Fruit fly (Drosophila melanogaster) whole organism, embryonic: ENCODE measurements around the gene melt.
A peak's percentile ranks its signal among the peaks of the same experiment; 100 is the strongest.

Source experiments
- CG10321 ChIP-seq: fragments of 200-800 bp; sonication (Bioruptor generic); IDR thresholded peaks from 2 replicates; pipeline ENCODE4 v1.3.6; 2022; ENCODE audit warnings: missing biosample characterization, missing genetic modification characterization
- CG10431 ChIP-seq: fragments of 200-800 bp; sonication (Bioruptor generic); optimal IDR thresholded peaks from 3 replicates; lab custom pipeline; 2018; ENCODE audit warnings: missing biosample characterization, mild to moderate bottlenecking, missing genetic modification characterization
- CG13894 ChIP-seq: fragments of 200-800 bp; sonication (Bioruptor generic); optimal IDR thresholded peaks from 3 replicates; lab custom pipeline; 2018; ENCODE audit warnings: missing biosample characterization, mild to moderate bottlenecking, missing genetic modification characterization, moderate library complexity
- CG14014 ChIP-seq: fragments of 200-800 bp; sonication (Bioruptor generic); IDR thresholded peaks from 2 replicates; pipeline ENCODE4 v1.3.6; 2022; ENCODE audit warnings: missing biosample characterization, missing genetic modification characterization
- CG15011 ChIP-seq: fragments of 200-800 bp; sonication (Bioruptor generic); optimal IDR thresholded peaks from 3 replicates; lab custom pipeline; 2018; ENCODE audit warnings: missing biosample characterization, mild to moderate bottlenecking, missing genetic modification characterization
- CG1602 ChIP-seq: fragments of 200-800 bp; sonication (Bioruptor generic); optimal IDR thresholded peaks from 3 replicates; lab custom pipeline; 2016; ENCODE audit warnings: missing biosample characterization, missing genetic modification characterization
- CG1647 ChIP-seq: fragments of 200-800 bp; sonication (Bioruptor generic); optimal IDR thresholded peaks from 3 replicates; lab custom pipeline; 2016; ENCODE audit warnings: missing biosample characterization, missing genetic modification characterization
- CG16779 ChIP-seq: fragments of 200-800 bp; sonication (Bioruptor generic); IDR thresholded peaks from 2 replicates; pipeline ENCODE4 v1.3.6; 2022; ENCODE audit warnings: missing biosample characterization, missing genetic modification characterization
- CG16813 ChIP-seq: fragments of 200-800 bp; sonication (Bioruptor generic); IDR thresholded peaks from 3 replicates; pipeline ENCODE4 v1.3.6; 2022; ENCODE audit warnings: missing biosample characterization, missing genetic modification characterization; ENCODE audit not compliant: partially characterized antibody
- CG17612 ChIP-seq: fragments of 200-800 bp; sonication (Bioruptor generic); IDR thresholded peaks from 2 replicates; pipeline ENCODE4 v1.3.6; 2022; ENCODE audit warnings: missing biosample characterization, missing genetic modification characterization
- CG2678 ChIP-seq: fragments of 200-800 bp; sonication (Bioruptor generic); optimal IDR thresholded peaks from 3 replicates; lab custom pipeline; 2019; ENCODE audit warnings: missing biosample characterization, mild to moderate bottlenecking, missing genetic modification characterization, moderate library complexity
- CG3163 ChIP-seq: fragments of 200-800 bp; sonication (Bioruptor generic); optimal IDR thresholded peaks from 3 replicates; lab custom pipeline; 2016; ENCODE audit warnings: missing biosample characterization, missing genetic modification characterization
- CG3847 ChIP-seq: fragments of 200-800 bp; sonication (Bioruptor generic); IDR thresholded peaks from 2 replicates; pipeline ENCODE4 v1.3.6; 2022; ENCODE audit warnings: missing biosample characterization, missing genetic modification characterization
- CG4404 ChIP-seq: fragments of 200-800 bp; sonication (Bioruptor generic); IDR thresholded peaks from 2 replicates; pipeline ENCODE4 v1.3.6; 2022; ENCODE audit warnings: missing biosample characterization, missing genetic modification characterization
- CG4424 ChIP-seq: fragments of 200-800 bp; sonication (Bioruptor generic); optimal IDR thresholded peaks from 3 replicates; lab custom pipeline; 2016; ENCODE audit warnings: missing biosample characterization, missing genetic modification characterization
- CG5953 ChIP-seq: fragments of 200-800 bp; sonication (Bioruptor generic); IDR thresholded peaks from 2 replicates; pipeline ENCODE4 v1.3.6; 2022; ENCODE audit warnings: missing biosample characterization, missing genetic modification characterization
- CG7556 ChIP-seq: fragments of 200-800 bp; sonication (Bioruptor generic); optimal IDR thresholded peaks from 2 replicates; lab custom pipeline; 2017; ENCODE audit warnings: missing biosample characterization, mild to moderate bottlenecking, missing genetic modification characterization
- CG8089 ChIP-seq: fragments of 200-800 bp; sonication (Bioruptor generic); optimal IDR thresholded peaks from 3 replicates; lab custom pipeline; 2016; ENCODE audit warnings: missing biosample characterization, missing genetic modification characterization
- CG8290 ChIP-seq, 3 experiments: fragments of 200-800 bp; sonication (Bioruptor generic); optimal IDR thresholded peaks; 2 replicates each; lab custom pipeline; 2016 to 2019; ENCODE audit warnings: missing biosample characterization in 3 of 3, missing genetic modification characterization in 3 of 3, mild to moderate bottlenecking in 2 of 3, moderate library complexity in 1 of 3
- D ChIP-seq, 2 experiments: fragments of 200-800 bp in 1 of 2; fragments of >200 bp in 1 of 2; sonication (Bioruptor generic) in 1 of 2; optimal IDR thresholded peaks; 2 replicates in 1 of 2; 3 replicates in 1 of 2; lab custom pipeline; 2017; ENCODE audit warnings: mild to moderate bottlenecking in 1 of 2, missing biosample characterization in 1 of 2, missing genetic modification characterization in 1 of 2, missing genetic modification reagents in 1 of 2
- Deaf1 ChIP-seq: fragments of 200-800 bp; optimal IDR thresholded peaks from 3 replicates; lab custom pipeline; 2019; ENCODE audit warnings: missing biosample characterization, mild to moderate bottlenecking, missing genetic modification characterization, moderate library complexity
- Dfd ChIP-seq, 2 experiments: fragments of >200 bp; optimal IDR thresholded peaks; 2 replicates each; lab custom pipeline; 2017; ENCODE audit warnings: missing biosample characterization in 2 of 2, missing genetic modification characterization in 2 of 2
- Jarid2 ChIP-seq: fragments of 200-800 bp; sonication (Bioruptor generic); optimal IDR thresholded peaks from 3 replicates; lab custom pipeline; 2017; ENCODE audit warnings: mild to moderate bottlenecking, missing biosample characterization, missing genetic modification reagents, missing genetic modification characterization
- Lpt ChIP-seq: fragments of >200 bp; optimal IDR thresholded peaks from 2 replicates; lab custom pipeline; 2018; ENCODE audit warnings: missing biosample characterization, missing genetic modification characterization
- Opbp ChIP-seq: fragments of 200-800 bp; sonication (Bioruptor generic); IDR thresholded peaks from 3 replicates; pipeline ENCODE4 v1.3.6; 2022; ENCODE audit warnings: missing biosample characterization, missing genetic modification characterization; ENCODE audit not compliant: partially characterized antibody
- Pdp1 ChIP-seq, 2 experiments: fragments of 200-800 bp; sonication (Bioruptor generic); optimal IDR thresholded peaks; 3 replicates each; lab custom pipeline; 2016; ENCODE audit warnings: missing biosample characterization in 2 of 2, missing genetic modification characterization in 2 of 2, mild to moderate bottlenecking in 1 of 2, moderate library complexity in 1 of 2
- Spps ChIP-seq: fragments of 200-800 bp; sonication (Bioruptor generic); optimal IDR thresholded peaks from 2 replicates; lab custom pipeline; 2018; ENCODE audit warnings: missing biosample characterization, mild to moderate bottlenecking, missing genetic modification characterization
- Trl ChIP-seq, 3 experiments: fragments of >200 bp in 2 of 3; fragments of 200-800 bp in 1 of 3; sonication (Bioruptor generic) in 1 of 3; optimal IDR thresholded peaks; 2 replicates in 1 of 3; 3 replicates in 2 of 3; lab custom pipeline; 2016 to 2017; ENCODE audit warnings: missing biosample characterization in 1 of 3, missing genetic modification characterization in 1 of 3
- ci ChIP-seq: fragments of 200-800 bp; sonication (Bioruptor generic); IDR thresholded peaks from 3 replicates; pipeline ENCODE4 v1.3.6; 2022; ENCODE audit warnings: missing biosample characterization, missing genetic modification characterization
- crp ChIP-seq, 2 experiments: fragments of 200-800 bp; sonication (Bioruptor generic); optimal IDR thresholded peaks; 2 replicates in 1 of 2; 3 replicates in 1 of 2; lab custom pipeline; 2017; ENCODE audit warnings: missing biosample characterization in 2 of 2, missing genetic modification characterization in 2 of 2, mild to moderate bottlenecking in 1 of 2, moderate library complexity in 1 of 2
- ewg ChIP-seq: fragments of 200-800 bp; sonication (Bioruptor generic); optimal IDR thresholded peaks from 3 replicates; lab custom pipeline; 2017; ENCODE audit warnings: mild to moderate bottlenecking, missing biosample characterization, missing genetic modification reagents, missing genetic modification characterization
- fru ChIP-seq: fragments of >200 bp; optimal IDR thresholded peaks from 2 replicates; lab custom pipeline; 2017
- gcm2 ChIP-seq: fragments of 200-800 bp; sonication (Bioruptor generic); optimal IDR thresholded peaks from 2 replicates; lab custom pipeline; 2016; ENCODE audit warnings: missing biosample characterization, missing genetic modification characterization
- hbn ChIP-seq: fragments of 200-800 bp; sonication (Bioruptor generic); IDR thresholded peaks from 2 replicates; pipeline ENCODE4 v1.3.6; 2022; ENCODE audit warnings: missing biosample characterization, missing genetic modification characterization; ENCODE audit not compliant: partially characterized antibody
- jing ChIP-seq: fragments of 200-800 bp; sonication (Bioruptor generic); optimal IDR thresholded peaks from 2 replicates; lab custom pipeline; 2018; ENCODE audit warnings: missing biosample characterization, mild to moderate bottlenecking, missing genetic modification characterization
- lmd ChIP-seq: fragments of 200-800 bp; sonication (Bioruptor generic); IDR thresholded peaks from 2 replicates; pipeline ENCODE4 v1.3.6; 2022; ENCODE audit warnings: missing biosample characterization, missing genetic modification characterization
- lola ChIP-seq, 3 experiments: fragments of >200 bp in 2 of 3; fragments of 200-800 bp in 1 of 3; sonication (Bioruptor generic) in 1 of 3; optimal IDR thresholded peaks; 2 replicates each; lab custom pipeline; 2017 to 2019; ENCODE audit warnings: missing biosample characterization in 3 of 3, missing genetic modification characterization in 3 of 3, mild to moderate bottlenecking in 1 of 3, moderate library complexity in 1 of 3
- nom ChIP-seq: fragments of 200-800 bp; sonication (Bioruptor generic); optimal IDR thresholded peaks from 2 replicates; lab custom pipeline; 2017; ENCODE audit warnings: missing biosample characterization, missing genetic modification characterization, mild to moderate bottlenecking, moderate library complexity, missing genetic modification reagents
- ro ChIP-seq: fragments of 200-800 bp; sonication (Bioruptor generic); IDR thresholded peaks from 2 replicates; pipeline ENCODE4 v1.3.6; 2022; ENCODE audit warnings: missing biosample characterization, missing genetic modification characterization
- sd ChIP-seq: fragments of 200-800 bp; sonication (Bioruptor generic); optimal IDR thresholded peaks from 3 replicates; lab custom pipeline; 2018; ENCODE audit warnings: missing biosample characterization, mild to moderate bottlenecking, missing genetic modification characterization, moderate library complexity
- sens ChIP-seq: fragments of 200-800 bp; sonication (Bioruptor generic); peaks from one replicate; lab custom pipeline; 2016; ENCODE audit warnings: missing biosample characterization, missing genetic modification characterization
- sr ChIP-seq: fragments of 200-800 bp; sonication (Bioruptor generic); IDR thresholded peaks from 3 replicates; pipeline ENCODE4 v1.3.6; 2022; ENCODE audit warnings: missing biosample characterization, missing genetic modification characterization

Gene melt

dm6 chr3L:7161310-7161709, 27.0 kb downstream of the melt start:
- no peak for TF ChIP-seq CG8089 (GFP tag; lab: Kevin White, UChicago)
- TF ChIP-seq Dfd (GFP tag; optimal IDR thresholded peaks at IDR 0.05; lab: Kevin White, UChicago), result peak in 1 of 2 experiments; percentile 8
- no peak for TF ChIP-seq CG14014 (GFP tag; lab: Robert Waterston, UW)
- 0 out of 3 replicates have a peak, but pooled peaks have one; percentile 14 for TF ChIP-seq CG16813 (GFP tag; lab: Robert Waterston, UW)
- TF ChIP-seq fru (lab: Kevin White, UChicago), result no peak
- TF ChIP-seq ro (GFP tag; lab: Robert Waterston, UW), result no peak
- TF ChIP-seq CG4404 (GFP tag; lab: Robert Waterston, UW), result no peak
- TF ChIP-seq CG7556, result no peak
- no peak for TF ChIP-seq CG2678 (tag; lab: Kevin White, UChicago)
- TF ChIP-seq Spps (tag; lab: Kevin White, UChicago), result no peak
- no peak for TF ChIP-seq CG4424 (GFP tag; lab: Kevin White, UChicago)
- TF ChIP-seq ci (GFP tag; lab: Robert Waterston, UW), result no peak

DNA sequence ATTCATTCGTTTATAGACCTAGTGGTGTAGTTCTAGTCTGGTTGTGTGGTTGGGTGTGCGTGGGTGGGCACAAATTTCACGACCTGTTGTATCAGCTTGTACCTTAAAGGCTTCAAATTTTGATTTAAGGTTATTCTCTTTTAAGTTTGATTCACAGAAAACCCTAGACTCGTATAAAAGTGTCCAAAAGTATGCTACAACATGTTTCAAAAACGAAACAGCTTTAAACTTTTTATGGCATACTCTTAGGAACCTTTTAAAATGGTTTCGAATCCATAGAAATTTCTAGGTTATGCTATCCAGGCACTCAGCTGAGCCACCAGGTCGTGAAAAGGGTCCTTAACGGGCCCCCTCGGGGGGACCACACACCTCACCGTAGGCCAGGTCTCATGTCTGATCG, 27.6 kb downstream of the melt start:
- no peak for TF ChIP-seq CG1602 (GFP tag; lab: Kevin White, UChicago)
- no peak for TF ChIP-seq Pdp1 (GFP tag; optimal IDR thresholded peaks at IDR 0.05; lab: Kevin White, UChicago)
- no peak for TF ChIP-seq sr (GFP tag; lab: Robert Waterston, UW)
- TF ChIP-seq CG8290 (GFP tag; optimal IDR thresholded peaks at IDR 0.05; lab: Kevin White, UChicago), result no peak
- TF ChIP-seq CG8290 (tag; optimal IDR thresholded peaks at IDR 0.05; lab: Kevin White, UChicago), result peak in 1 of 2 experiments; percentile 52
- TF ChIP-seq CG10321 (GFP tag; lab: Robert Waterston, UW), result no peak
- TF ChIP-seq lola (GFP tag; optimal IDR thresholded peaks at IDR 0.05; lab: Kevin White, UChicago), result no peak
- no peak for TF ChIP-seq sd (tag; lab: Kevin White, UChicago)
- TF ChIP-seq CG10431 (GFP tag; lab: Kevin White, UChicago), result no peak
- no peak for TF ChIP-seq sens (GFP tag; lab: Kevin White, UChicago)
- no peak for TF ChIP-seq D (optimal IDR thresholded peaks at IDR 0.05; lab: Kevin White, UChicago)
- TF ChIP-seq D (GFP tag; optimal IDR thresholded peaks at IDR 0.05; lab: Kevin White, UChicago), result no peak
- TF ChIP-seq hbn (GFP tag; lab: Robert Waterston, UW), result no peak
- no peak for TF ChIP-seq CG1647
- no peak for TF ChIP-seq jing (GFP tag; lab: Kevin White, UChicago)
- TF ChIP-seq gcm2, result no peak
- TF ChIP-seq CG7556, result no peak
- TF ChIP-seq CG5953 (GFP tag; lab: Robert Waterston, UW), result no peak
- TF ChIP-seq CG17612, result peak; percentile 71; the same call in 1 of the 2 replicates

DNA sequence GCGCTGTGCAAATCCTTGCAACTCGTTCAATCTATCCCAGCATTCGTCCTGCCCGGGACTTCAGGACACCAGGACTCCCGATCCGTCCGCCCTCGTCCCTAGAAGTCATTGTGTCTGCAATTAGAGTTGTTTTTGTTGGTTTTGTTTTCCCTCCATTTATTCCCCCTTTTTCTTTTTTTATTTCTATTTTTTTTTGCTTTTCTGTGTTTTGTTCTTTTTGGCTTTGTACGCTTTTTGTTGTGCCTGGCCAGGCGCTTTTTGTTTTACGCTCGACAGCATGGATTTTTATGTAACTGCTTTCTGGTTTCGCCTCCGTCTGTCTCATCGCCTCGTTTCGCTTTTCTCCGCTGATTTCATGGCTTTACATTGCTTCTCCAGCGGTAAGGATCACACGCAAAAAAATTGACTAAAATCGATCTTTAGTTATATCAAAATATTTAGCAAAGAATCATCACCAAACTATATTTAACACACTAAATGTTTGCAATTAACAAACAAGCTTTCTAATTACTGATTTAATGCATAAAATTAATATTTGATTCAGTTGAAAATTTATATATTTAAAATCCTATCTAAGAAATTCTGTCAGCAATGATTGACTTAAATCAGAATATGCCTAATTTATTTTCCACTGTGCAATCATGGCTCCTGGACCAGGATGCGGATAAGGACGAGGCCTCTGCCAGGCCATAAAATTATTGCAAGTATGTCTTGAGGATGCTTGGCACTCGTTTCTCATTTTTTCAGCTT, 50.6 kb downstream of the melt start:
- TF ChIP-seq nom (GFP tag; lab: Kevin White, UChicago), result peak; percentile 68
- no peak for TF ChIP-seq CG15011 (GFP tag; lab: Kevin White, UChicago)

- peak; percentile 25 for TF ChIP-seq Deaf1 (tag; lab: Kevin White, UChicago)
- no peak for TF ChIP-seq CG13894 (tag; lab: Kevin White, UChicago)
- peak; percentile 11 for TF ChIP-seq Jarid2 (GFP tag; lab: Kevin White, UChicago)
- no peak for TF ChIP-seq Lpt (GFP tag; lab: Kevin White, UChicago)
- no peak for TF ChIP-seq lmd
- TF ChIP-seq CG16779, result peak; percentile 62
- peak in 1 of 2 experiments; percentile 14 for TF ChIP-seq crp (GFP tag; optimal IDR thresholded peaks at IDR 0.05; lab: Kevin White, UChicago)
- TF ChIP-seq CG3163 (GFP tag; lab: Kevin White, UChicago), result peak; percentile 74
- 0 out of 2 replicates have a peak, but pooled peaks have one; percentile 21 for TF ChIP-seq CG3847 (GFP tag; lab: Robert Waterston, UW)
- TF ChIP-seq Trl (optimal IDR thresholded peaks at IDR 0.05; lab: Kevin White, UChicago), result peak in 1 of 2 experiments; percentile 14
- TF ChIP-seq Trl (GFP tag; optimal IDR thresholded peaks at IDR 0.05; lab: Kevin White, UChicago), result no peak
- TF ChIP-seq Opbp, result 0 out of 3 replicates have a peak, but pooled peaks have one; percentile 20
- peak; percentile 91 for TF ChIP-seq ewg (GFP tag; lab: Kevin White, UChicago)
- TF ChIP-seq, all 482 proteins: peak for 9
These were observed 55.4 kb downstream of the melt start, which contains the start of gene Dscam2 for dm6 chr3L:7189668-7190200. Gene Dscam2, minus strand, starts transcription at chr3L:7189931.
